Fruit fly (Drosophila melanogaster) whole organism, embryonic: ENCODE measurements around the gene Argp.
A peak's percentile ranks its signal among the peaks of the same experiment; 100 is the strongest.

Source experiments
- Bgb ChIP-seq: fragments of 200-800 bp; sonication (Bioruptor generic); IDR thresholded peaks from 2 replicates; pipeline ENCODE4 v1.3.6; 2022; ENCODE audit warnings: missing biosample characterization, missing genetic modification characterization; ENCODE audit not compliant: partially characterized antibody
- CG1024 ChIP-seq: fragments of 200-800 bp; sonication (Bioruptor generic); IDR thresholded peaks from 2 replicates; pipeline ENCODE4 v1.3.6; 2022; ENCODE audit warnings: missing biosample characterization, missing genetic modification characterization
- CG11085 ChIP-seq: fragments of 200-800 bp; sonication (Bioruptor generic); IDR thresholded peaks from 2 replicates; pipeline ENCODE4 v1.3.6; 2022; ENCODE audit warnings: missing biosample characterization, missing genetic modification characterization
- CG11093 ChIP-seq: fragments of 200-800 bp; sonication (Bioruptor generic); IDR thresholded peaks from 3 replicates; pipeline ENCODE4 v1.3.6; 2022; ENCODE audit warnings: missing biosample characterization, missing genetic modification characterization
- CG11456 ChIP-seq: fragments of 200-800 bp; sonication (Bioruptor generic); IDR thresholded peaks from 3 replicates; pipeline ENCODE4 v1.3.6; 2022; ENCODE audit warnings: missing biosample characterization, missing genetic modification characterization
- CG12071 ChIP-seq: fragments of 200-800 bp; sonication (Bioruptor generic); optimal IDR thresholded peaks from 3 replicates; lab custom pipeline; 2018; ENCODE audit warnings: missing biosample characterization, mild to moderate bottlenecking, missing genetic modification characterization
- CG12391 ChIP-seq: fragments of 200-800 bp; sonication (Bioruptor generic); optimal IDR thresholded peaks from 3 replicates; lab custom pipeline; 2018; ENCODE audit warnings: missing biosample characterization, mild to moderate bottlenecking, missing genetic modification characterization, moderate library complexity
- CG12659 ChIP-seq: fragments of 200-800 bp; sonication (Bioruptor generic); optimal IDR thresholded peaks from 3 replicates; lab custom pipeline; 2017; ENCODE audit warnings: mild to moderate bottlenecking, missing biosample characterization, missing genetic modification reagents, missing genetic modification characterization
- CG13296 ChIP-seq: fragments of 200-800 bp; sonication (Bioruptor generic); optimal IDR thresholded peaks from 3 replicates; lab custom pipeline; 2018; ENCODE audit warnings: missing biosample characterization, mild to moderate bottlenecking, missing genetic modification characterization
- CG14014 ChIP-seq: fragments of 200-800 bp; sonication (Bioruptor generic); IDR thresholded peaks from 2 replicates; pipeline ENCODE4 v1.3.6; 2022; ENCODE audit warnings: missing biosample characterization, missing genetic modification characterization
- CG14441 ChIP-seq: fragments of 200-800 bp; sonication (Bioruptor generic); IDR thresholded peaks from 2 replicates; pipeline ENCODE4 v1.3.6; 2022; ENCODE audit warnings: missing biosample characterization, missing genetic modification characterization
- CG14710 ChIP-seq: fragments of 200-800 bp; sonication (Bioruptor generic); optimal IDR thresholded peaks from 3 replicates; lab custom pipeline; 2019; ENCODE audit warnings: missing biosample characterization, mild to moderate bottlenecking, missing genetic modification characterization, moderate library complexity
- CG17568 ChIP-seq: fragments of 200-800 bp; sonication (Bioruptor generic); optimal IDR thresholded peaks from 2 replicates; lab custom pipeline; 2018; ENCODE audit warnings: missing biosample characterization, mild to moderate bottlenecking, missing genetic modification characterization, moderate library complexity
- CG17912 ChIP-seq: fragments of 200-800 bp; sonication (Bioruptor generic); optimal IDR thresholded peaks from 2 replicates; lab custom pipeline; 2018; ENCODE audit warnings: missing biosample characterization, mild to moderate bottlenecking, missing genetic modification characterization
- CG1832 ChIP-seq: fragments of 200-800 bp; sonication (Bioruptor generic); optimal IDR thresholded peaks from 2 replicates; lab custom pipeline; 2017; ENCODE audit warnings: missing biosample characterization, mild to moderate bottlenecking, missing genetic modification characterization, inconsistent platforms
- CG2712 ChIP-seq: fragments of 200-800 bp; optimal IDR thresholded peaks from 3 replicates; lab custom pipeline; 2019; ENCODE audit warnings: missing biosample characterization, mild to moderate bottlenecking, missing genetic modification characterization, moderate library complexity
- CG3407 ChIP-seq: fragments of 200-800 bp; sonication (Bioruptor generic); optimal IDR thresholded peaks from 2 replicates; lab custom pipeline; 2018; ENCODE audit warnings: missing biosample characterization, mild to moderate bottlenecking, missing genetic modification characterization
- CG42726 ChIP-seq: fragments of 200-800 bp; sonication (Bioruptor generic); IDR thresholded peaks from 2 replicates; pipeline ENCODE4 v1.3.6; 2022; ENCODE audit warnings: missing biosample characterization, missing genetic modification characterization; ENCODE audit not compliant: partially characterized antibody
- CG4328 ChIP-seq: fragments of 200-800 bp; sonication (Bioruptor generic); optimal IDR thresholded peaks from 3 replicates; lab custom pipeline; 2017; ENCODE audit warnings: missing biosample characterization, missing genetic modification reagents, missing genetic modification characterization
- CG4617 ChIP-seq: fragments of 200-800 bp; sonication (Bioruptor generic); optimal IDR thresholded peaks from 3 replicates; lab custom pipeline; 2016; ENCODE audit warnings: missing biosample characterization, missing genetic modification characterization, borderline replicate concordance
- CG6272 ChIP-seq: fragments of 200-800 bp; sonication (Bioruptor generic); IDR thresholded peaks from 2 replicates; pipeline ENCODE4 v1.3.6; 2022; ENCODE audit warnings: missing biosample characterization, missing genetic modification characterization
- CG8359 ChIP-seq: fragments of 200-800 bp; sonication (Bioruptor generic); optimal IDR thresholded peaks from 2 replicates; lab custom pipeline; 2017; ENCODE audit warnings: missing biosample characterization, mild to moderate bottlenecking, missing genetic modification characterization, borderline replicate concordance
- CG8924 ChIP-seq: fragments of 200-800 bp; optimal IDR thresholded peaks from 3 replicates; lab custom pipeline; 2019; ENCODE audit warnings: missing biosample characterization, mild to moderate bottlenecking, missing genetic modification characterization, moderate library complexity
- CG9932 ChIP-seq: fragments of 200-800 bp; sonication (Bioruptor generic); IDR thresholded peaks from 2 replicates; pipeline ENCODE4 v1.3.6; 2022; ENCODE audit warnings: missing biosample characterization, missing genetic modification characterization
- CHES-1-like ChIP-seq: fragments of 200-800 bp; sonication (Bioruptor generic); optimal IDR thresholded peaks from 2 replicates; lab custom pipeline; 2016; ENCODE audit warnings: missing biosample characterization, missing genetic modification characterization
- Dbx ChIP-seq: fragments of 200-800 bp; sonication (Bioruptor generic); IDR thresholded peaks from 3 replicates; pipeline ENCODE4 v1.3.6; 2022; ENCODE audit warnings: missing biosample characterization, missing genetic modification characterization
- Deaf1 ChIP-seq: fragments of 200-800 bp; optimal IDR thresholded peaks from 3 replicates; lab custom pipeline; 2019; ENCODE audit warnings: missing biosample characterization, mild to moderate bottlenecking, missing genetic modification characterization, moderate library complexity
- Dip2 ChIP-seq: fragments of 200-800 bp; sonication (Bioruptor generic); IDR thresholded peaks from 2 replicates; pipeline ENCODE4 v1.3.6; 2022; ENCODE audit warnings: missing biosample characterization, missing genetic modification characterization
- ERR ChIP-seq: fragments of 200-800 bp; sonication (Bioruptor generic); optimal IDR thresholded peaks from 2 replicates; lab custom pipeline; 2016; ENCODE audit warnings: missing biosample characterization, missing genetic modification characterization
- Fer2 ChIP-seq: fragments of 200-800 bp; sonication (Bioruptor generic); optimal IDR thresholded peaks from 2 replicates; lab custom pipeline; 2018; ENCODE audit warnings: missing biosample characterization, mild to moderate bottlenecking, missing genetic modification characterization, moderate library complexity
- H2.0 ChIP-seq: fragments of 200-800 bp; sonication (Bioruptor generic); IDR thresholded peaks from 2 replicates; pipeline ENCODE4 v1.3.6; 2022; ENCODE audit warnings: missing biosample characterization, missing genetic modification characterization
- Myb ChIP-seq: fragments of 200-800 bp; sonication (Bioruptor generic); optimal IDR thresholded peaks from 2 replicates; lab custom pipeline; 2016; ENCODE audit warnings: missing biosample characterization, missing genetic modification characterization
- Ravus ChIP-seq: fragments of 200-800 bp; sonication (Bioruptor generic); IDR thresholded peaks from 2 replicates; pipeline ENCODE4 v1.3.6; 2022; ENCODE audit warnings: missing biosample characterization, missing genetic modification characterization
- Vsx1 ChIP-seq: fragments of 200-800 bp; sonication (Bioruptor generic); optimal IDR thresholded peaks from 2 replicates; lab custom pipeline; 2017; ENCODE audit warnings: missing biosample characterization, mild to moderate bottlenecking, missing genetic modification characterization, missing genetic modification reagents
- aop ChIP-seq: fragments of 200-800 bp; sonication (Bioruptor generic); IDR thresholded peaks from 2 replicates; pipeline ENCODE4 v1.3.6; 2022; ENCODE audit warnings: missing biosample characterization, missing genetic modification characterization
- ato ChIP-seq: fragments of 200-800 bp; sonication (Bioruptor generic); IDR thresholded peaks from 2 replicates; pipeline ENCODE4 v1.3.6; 2022; ENCODE audit warnings: missing biosample characterization, missing genetic modification characterization; ENCODE audit not compliant: partially characterized antibody
- esg ChIP-seq: fragments of 200-800 bp; sonication (Bioruptor generic); conservative IDR thresholded peaks from 2 replicates; pipeline ENCODE4 v1.3.6; 2022; ENCODE audit warnings: missing biosample characterization, missing genetic modification characterization
- grn ChIP-seq: fragments of 200-800 bp; sonication (Bioruptor generic); optimal IDR thresholded peaks from 3 replicates; lab custom pipeline; 2017; ENCODE audit warnings: missing biosample characterization, missing genetic modification characterization
- gt ChIP-seq: fragments of 200-800 bp; sonication (Bioruptor generic); IDR thresholded peaks from 2 replicates; pipeline ENCODE4 v1.3.6; 2022; ENCODE audit warnings: missing biosample characterization, missing genetic modification characterization
- ken ChIP-seq: fragments of 200-800 bp; sonication (Bioruptor generic); IDR thresholded peaks from 3 replicates; pipeline ENCODE4 v1.3.6; 2022; ENCODE audit warnings: missing biosample characterization, missing genetic modification characterization
- lbe ChIP-seq: fragments of 200-800 bp; sonication (Bioruptor generic); optimal IDR thresholded peaks from 2 replicates; lab custom pipeline; 2016; ENCODE audit warnings: missing biosample characterization, mild to moderate bottlenecking, missing genetic modification characterization
- lov ChIP-seq, 2 experiments: fragments of 200-800 bp in 1 of 2; fragments of >200 bp in 1 of 2; sonication (Bioruptor generic) in 1 of 2; IDR thresholded peaks in 1 of 2; optimal IDR thresholded peaks in 1 of 2; 2 replicates in 1 of 2; 3 replicates in 1 of 2; pipeline versions ENCODE4 v1.3.6 to Lab custom; 2017 to 2022; ENCODE audit warnings: missing biosample characterization in 1 of 2, missing genetic modification characterization in 1 of 2
- luna ChIP-seq: fragments of 200-800 bp; sonication (Bioruptor generic); optimal IDR thresholded peaks from 2 replicates; lab custom pipeline; 2016; ENCODE audit warnings: missing biosample characterization, missing genetic modification characterization
- tin ChIP-seq: fragments of 200-800 bp; sonication (Bioruptor generic); optimal IDR thresholded peaks from 3 replicates; lab custom pipeline; 2016; ENCODE audit warnings: missing biosample characterization, missing genetic modification characterization
- tna ChIP-seq: fragments of 200-800 bp; sonication (Bioruptor generic); IDR thresholded peaks from 2 replicates; pipeline ENCODE4 v1.3.6; 2022; ENCODE audit warnings: missing biosample characterization, missing genetic modification characterization; ENCODE audit not compliant: partially characterized antibody

The Argp gene

dm6 chr3R:13660924-13661659 is 48.6 kb downstream of the Argp start, which contains the start of gene B52 (continued):
- TF ChIP-seq Deaf1 (tag; lab: Kevin White, UChicago), result no peak
- TF ChIP-seq CG42726 (GFP tag; lab: Robert Waterston, UW), result peak; percentile 41; the same call in 1 of the 2 replicates
- TF ChIP-seq CG17568 (GFP tag; lab: Kevin White, UChicago), result peak; percentile 77
- peak; percentile 16 for TF ChIP-seq ERR (GFP tag; lab: Kevin White, UChicago)
- peak; percentile 62 for TF ChIP-seq Vsx1 (GFP tag; lab: Kevin White, UChicago)
- peak; percentile 71 for TF ChIP-seq CG17912
- no peak for TF ChIP-seq H2.0 (GFP tag; lab: Robert Waterston, UW)
- no peak for TF ChIP-seq aop (GFP tag; lab: Robert Waterston, UW)
- peak; percentile 17 for TF ChIP-seq Fer2
- TF ChIP-seq ato, result no peak
- peak; percentile 50 for TF ChIP-seq CG3407 (GFP tag; lab: Kevin White, UChicago)
- TF ChIP-seq ken (GFP tag; lab: Robert Waterston, UW), result peak; percentile 59; the same call in 2 of the 3 replicates
- peak; percentile 59 for TF ChIP-seq esg (GFP tag; lab: Robert Waterston, UW)
- peak; percentile 47; the same call in 2 of the 3 replicates for TF ChIP-seq CG11093 (GFP tag; lab: Robert Waterston, UW)
- peak; percentile 47; the same call in 1 of the 2 replicates for TF ChIP-seq CG14441
- TF ChIP-seq Dip2, result no peak

dm6 chr3R:13659865-13660738 is 49.6 kb downstream of the Argp start, which contains the start of gene Hrb87F:
Gene Hrb87F (minus strand): TSS chr3R:13660531.
- peak; percentile 15 for TF ChIP-seq CG4617
- peak; percentile 87 for TF ChIP-seq CG1024 (GFP tag; lab: Robert Waterston, UW)
- TF ChIP-seq CG14710 (tag; lab: Kevin White, UChicago), result no peak
- TF ChIP-seq CG2712 (tag; lab: Kevin White, UChicago), result no peak
- no peak for TF ChIP-seq luna
- peak; percentile 28 for TF ChIP-seq CG8924 (tag; lab: Kevin White, UChicago)
- TF ChIP-seq CG12391, result no peak
- peak; percentile 46; the same call in 1 of the 2 replicates for TF ChIP-seq CG6272
- TF ChIP-seq Bgb, result peak; percentile 19; the same call in 1 of the 2 replicates
- TF ChIP-seq CG12659 (GFP tag; lab: Kevin White, UChicago), result peak; percentile 82
- peak; percentile 50 for TF ChIP-seq lbe (GFP tag; lab: Kevin White, UChicago)
- peak; percentile 35 for TF ChIP-seq CG17568 (GFP tag; lab: Kevin White, UChicago)
- no peak for TF ChIP-seq CG1832 (GFP tag; lab: Kevin White, UChicago)
- no peak for TF ChIP-seq tin (GFP tag; lab: Kevin White, UChicago)
- peak; percentile 21 for TF ChIP-seq CHES-1-like
- TF ChIP-seq CG8359 (GFP tag; lab: Kevin White, UChicago), result no peak
- no peak for TF ChIP-seq Dbx (GFP tag; lab: Robert Waterston, UW)
- no peak for TF ChIP-seq tna (GFP tag; lab: Robert Waterston, UW)
- peak; percentile 67 for TF ChIP-seq CG9932 (GFP tag; lab: Robert Waterston, UW)
- TF ChIP-seq CG12071 (GFP tag; lab: Kevin White, UChicago), result no peak
- no peak for TF ChIP-seq Myb (GFP tag; lab: Kevin White, UChicago)
- no peak for TF ChIP-seq CG13296 (GFP tag; lab: Kevin White, UChicago)
- no peak for TF ChIP-seq lov (optimal IDR thresholded peaks at IDR 0.05; lab: Kevin White, UChicago)
- peak; percentile 22; the same call in 1 of the 3 replicates for TF ChIP-seq lov (GFP tag; IDR thresholded peaks at IDR 0.05; lab: Robert Waterston, UW)
- TF ChIP-seq CG11456 (GFP tag; lab: Robert Waterston, UW), result peak; percentile 40; the same call in 1 of the 3 replicates
- no peak for TF ChIP-seq grn
- TF ChIP-seq CG4328 (GFP tag; lab: Kevin White, UChicago), result no peak
- TF ChIP-seq CG11085, result 0 out of 2 replicates have a peak, but pooled peaks have one; percentile 38
- TF ChIP-seq Vsx1 (GFP tag; lab: Kevin White, UChicago), result no peak
- TF ChIP-seq gt (GFP tag; lab: Robert Waterston, UW), result no peak
- TF ChIP-seq Ravus, result no peak
- 0 out of 2 replicates have a peak, but pooled peaks have one; percentile 5 for TF ChIP-seq CG14014 (GFP tag; lab: Robert Waterston, UW)
